Fruit fly (Drosophila melanogaster) whole organism, wandering third instar larva: ENCODE data around the gene Cpsf5.
A peak's percentile ranks its signal among the peaks of the same experiment; 100 is the strongest.

ENCODE experiments used
- Abd-B ChIP-seq: fragments of >200 bp; optimal IDR thresholded peaks from 2 replicates; lab custom pipeline; 2017; ENCODE audit warnings: missing biosample characterization, missing genetic modification characterization
- CG32264 ChIP-seq: fragments of 200-800 bp; sonication (Bioruptor generic); optimal IDR thresholded peaks from 2 replicates; lab custom pipeline; 2016; ENCODE audit warnings: missing biosample characterization, missing genetic modification characterization
- CG9705 ChIP-seq: fragments of 200-800 bp; sonication (Bioruptor generic); optimal IDR thresholded peaks from 2 replicates; lab custom pipeline; 2018; ENCODE audit warnings: missing biosample characterization, mild to moderate bottlenecking, missing genetic modification characterization
- CrebA ChIP-seq: fragments of 200-800 bp; sonication (Bioruptor generic); optimal IDR thresholded peaks from 2 replicates; lab custom pipeline; 2016; ENCODE audit warnings: missing biosample characterization, mild to moderate bottlenecking, missing genetic modification characterization, borderline replicate concordance
- Dfd ChIP-seq: fragments of >200 bp; optimal IDR thresholded peaks from 2 replicates; lab custom pipeline; 2017; ENCODE audit warnings: missing biosample characterization, missing genetic modification characterization
- GATAd ChIP-seq: sonication (Bioruptor generic); optimal IDR thresholded peaks from 2 replicates; lab custom pipeline; 2016; ENCODE audit warnings: missing biosample characterization, missing genetic modification characterization
- HLH106 ChIP-seq: fragments of 200-800 bp; optimal IDR thresholded peaks from 3 replicates; lab custom pipeline; 2019; ENCODE audit warnings: missing biosample characterization, mild to moderate bottlenecking, missing genetic modification characterization, moderate library complexity
- Hnf4 ChIP-seq: fragments of 200-800 bp; sonication (Bioruptor generic); optimal IDR thresholded peaks from 2 replicates; lab custom pipeline; 2016; ENCODE audit warnings: missing biosample characterization, mild to moderate bottlenecking, missing genetic modification characterization
- Hr78 ChIP-seq: fragments of >200 bp; optimal IDR thresholded peaks from 2 replicates; lab custom pipeline; 2017; ENCODE audit warnings: missing biosample characterization, missing genetic modification characterization
- Hr83 ChIP-seq: fragments of 200-300 bp; sonication (Bioruptor generic); optimal IDR thresholded peaks from 2 replicates; lab custom pipeline; 2016; ENCODE audit warnings: missing biosample characterization, mild to moderate bottlenecking, missing genetic modification characterization, moderate library complexity; ENCODE audit not compliant: poor library complexity, severe bottlenecking
- Jra ChIP-seq: sonication (Bioruptor generic); optimal IDR thresholded peaks from 2 replicates; lab custom pipeline; 2016; ENCODE audit warnings: missing biosample characterization, missing genetic modification characterization
- Mio ChIP-seq: sonication (Bioruptor generic); optimal IDR thresholded peaks from 2 replicates; lab custom pipeline; 2016; ENCODE audit warnings: missing biosample characterization, missing genetic modification characterization
- Myc ChIP-seq: fragments of >200 bp; optimal IDR thresholded peaks from 2 replicates; lab custom pipeline; 2017
- N ChIP-seq: fragments of >200 bp; optimal IDR thresholded peaks from 2 replicates; lab custom pipeline; 2018; ENCODE audit warnings: missing biosample characterization, missing external identifiers, missing genetic modification characterization
- OdsH ChIP-seq: fragments of 200-800 bp; sonication (Bioruptor generic); optimal IDR thresholded peaks from 2 replicates; lab custom pipeline; 2016; ENCODE audit warnings: missing biosample characterization, mild to moderate bottlenecking, missing genetic modification characterization
- Rel ChIP-seq, 2 experiments: fragments of 200-800 bp; sonication (Bioruptor generic) in 1 of 2; optimal IDR thresholded peaks; 2 replicates in 1 of 2; 3 replicates in 1 of 2; lab custom pipeline; 2016 to 2019; ENCODE audit warnings: mild to moderate bottlenecking in 2 of 2, missing biosample characterization in 2 of 2, missing genetic modification characterization in 2 of 2, moderate library complexity in 1 of 2
- Sp1 ChIP-seq: fragments of 200-800 bp; sonication (Bioruptor generic); optimal IDR thresholded peaks from 3 replicates; lab custom pipeline; 2019; ENCODE audit warnings: missing biosample characterization, mild to moderate bottlenecking, missing genetic modification characterization, moderate library complexity
- br ChIP-seq: fragments of 200-800 bp; sonication (Bioruptor generic); optimal IDR thresholded peaks from 2 replicates; lab custom pipeline; 2016; ENCODE audit warnings: missing biosample characterization, missing genetic modification characterization
- brk ChIP-seq: fragments of 200-800 bp; sonication (Bioruptor generic); optimal IDR thresholded peaks from 2 replicates; lab custom pipeline; 2016; ENCODE audit warnings: missing biosample characterization, mild to moderate bottlenecking, missing genetic modification characterization
- dl ChIP-seq, 2 experiments: fragments of 175-275, 200-275 bp in 1 of 2; fragments of 200-275 bp in 1 of 2; sonication (Bioruptor generic); optimal IDR thresholded peaks; lab custom pipeline; 2018; ENCODE audit warnings: mild to moderate bottlenecking in 2 of 2, missing biosample characterization in 2 of 2, missing genetic modification characterization in 2 of 2, moderate library complexity in 2 of 2; ENCODE audit not compliant: partially characterized antibody in 2 of 2, insufficient read depth in 1 of 2
- dmrt93B ChIP-seq: fragments of 200-800 bp; sonication (Bioruptor generic); optimal IDR thresholded peaks from 2 replicates; lab custom pipeline; 2018; ENCODE audit warnings: missing biosample characterization, mild to moderate bottlenecking, missing genetic modification characterization
- dsf ChIP-seq: sonication (Bioruptor generic); optimal IDR thresholded peaks from 2 replicates; lab custom pipeline; 2016; ENCODE audit warnings: missing biosample characterization, missing genetic modification characterization, borderline replicate concordance
- ey ChIP-seq: fragments of 200-800 bp; sonication (Bioruptor generic); optimal IDR thresholded peaks from 2 replicates; lab custom pipeline; 2016; ENCODE audit warnings: missing biosample characterization, missing genetic modification characterization
- foxo ChIP-seq, 2 experiments: fragments of 200-800 bp; sonication (Bioruptor generic); optimal IDR thresholded peaks; 2 replicates in 1 of 2; 3 replicates in 1 of 2; lab custom pipeline; 2016 to 2017; ENCODE audit warnings: missing biosample characterization in 2 of 2, missing genetic modification characterization in 2 of 2
- fru ChIP-seq: fragments of 200-800 bp; sonication (Bioruptor generic); optimal IDR thresholded peaks from 3 replicates; lab custom pipeline; 2016; ENCODE audit warnings: missing biosample characterization, mild to moderate bottlenecking, missing genetic modification characterization
- h ChIP-seq: fragments of 200-800 bp; sonication (Bioruptor generic); optimal IDR thresholded peaks from 3 replicates; lab custom pipeline; 2016; ENCODE audit warnings: missing biosample characterization, mild to moderate bottlenecking, missing genetic modification characterization
- jim ChIP-seq: fragments of 175-275, 200-325 bp; sonication (Bioruptor generic); optimal IDR thresholded peaks from 2 replicates; lab custom pipeline; 2016; ENCODE audit warnings: missing biosample characterization, mild to moderate bottlenecking, missing genetic modification characterization
- lola ChIP-seq: fragments of >200 bp; optimal IDR thresholded peaks from 2 replicates; lab custom pipeline; 2017; ENCODE audit warnings: missing biosample characterization, missing genetic modification characterization
- pan ChIP-seq: fragments of >200 bp; optimal IDR thresholded peaks from 2 replicates; lab custom pipeline; 2017
- psq ChIP-seq: fragments of 200-800 bp; sonication (Bioruptor generic); optimal IDR thresholded peaks from 3 replicates; lab custom pipeline; 2017; ENCODE audit warnings: missing biosample characterization, mild to moderate bottlenecking, missing genetic modification characterization, moderate library complexity
- rgr ChIP-seq: fragments of 200-800 bp; sonication (Bioruptor generic); optimal IDR thresholded peaks from 3 replicates; lab custom pipeline; 2016; ENCODE audit warnings: missing biosample characterization, mild to moderate bottlenecking, missing genetic modification characterization
- sage ChIP-seq: fragments of 200-800 bp; sonication (Bioruptor generic); optimal IDR thresholded peaks from 2 replicates; lab custom pipeline; 2016; ENCODE audit warnings: missing biosample characterization, mild to moderate bottlenecking, missing genetic modification characterization
- sv ChIP-seq: fragments of 200-800 bp; sonication (Bioruptor generic); optimal IDR thresholded peaks from 3 replicates; lab custom pipeline; 2016; ENCODE audit warnings: missing biosample characterization, missing genetic modification characterization
- tai ChIP-seq: sonication (Bioruptor generic); optimal IDR thresholded peaks from 2 replicates; lab custom pipeline; 2016; ENCODE audit warnings: missing biosample characterization, missing genetic modification characterization
- usp ChIP-seq: fragments of >200 bp; optimal IDR thresholded peaks from 2 replicates; lab custom pipeline; 2017; ENCODE audit warnings: missing biosample characterization, missing genetic modification characterization
- woc ChIP-seq: sonication (Bioruptor generic); optimal IDR thresholded peaks from 2 replicates; lab custom pipeline; 2016; ENCODE audit warnings: missing biosample characterization, mild to moderate bottlenecking, missing genetic modification characterization

Gene Cpsf5

DNA sequence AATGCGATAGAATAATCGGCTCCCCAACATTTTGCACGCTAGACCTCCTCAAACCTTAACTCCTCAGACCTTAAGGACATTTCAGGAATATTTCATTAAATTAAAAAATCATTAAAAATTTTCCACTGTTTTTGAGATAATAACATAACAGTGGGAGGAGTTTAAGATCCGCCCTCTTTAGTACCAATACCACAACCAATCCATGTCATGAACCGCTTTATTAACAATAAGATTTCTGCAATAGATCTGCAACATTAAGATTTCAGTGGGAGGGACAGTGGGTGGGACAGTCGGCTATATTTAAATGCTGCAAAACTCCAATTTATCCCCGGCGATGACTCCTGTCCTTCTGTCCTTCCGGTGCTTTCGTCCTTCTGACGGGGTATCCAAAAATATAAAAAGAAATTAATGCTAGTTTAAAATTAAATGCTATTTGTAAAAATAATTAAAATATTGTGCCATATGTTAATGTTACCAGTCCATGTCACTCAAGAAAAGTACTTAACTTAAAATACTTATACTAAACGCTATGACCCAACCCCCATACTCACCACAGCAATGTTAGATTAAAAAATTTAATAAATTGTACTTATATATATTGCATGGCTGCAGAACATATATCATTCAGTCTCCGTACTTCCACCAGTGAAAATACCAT is 31.9 kb downstream of the Cpsf5 start, which contains the start of gene Srg3:
Gene Srg3, plus strand, starts transcription at position 608 of the 658 bp plus-strand sequence.
- no peak for TF ChIP-seq br
- no peak for TF ChIP-seq lola (GFP tag; lab: Kevin White, UChicago)
- no peak for TF ChIP-seq rgr (GFP tag; lab: Kevin White, UChicago)
- no peak for TF ChIP-seq usp (GFP tag; lab: Kevin White, UChicago)
- no peak for TF ChIP-seq CG9705 (GFP tag; lab: Kevin White, UChicago)
- TF ChIP-seq CrebA (GFP tag; lab: Kevin White, UChicago) = no peak
- TF ChIP-seq Rel (GFP tag; optimal IDR thresholded peaks at IDR 0.05; lab: Kevin White, UChicago) = no peak
- TF ChIP-seq Rel (tag; optimal IDR thresholded peaks at IDR 0.05; lab: Kevin White, UChicago) = no peak
- TF ChIP-seq OdsH (GFP tag; lab: Kevin White, UChicago) = no peak
- TF ChIP-seq foxo (GFP tag; optimal IDR thresholded peaks at IDR 0.05; lab: Kevin White, UChicago) = no peak
- no peak for TF ChIP-seq Sp1 (GFP tag; lab: Kevin White, UChicago)
- no peak for TF ChIP-seq Hnf4
- TF ChIP-seq woc = no peak

DNA sequence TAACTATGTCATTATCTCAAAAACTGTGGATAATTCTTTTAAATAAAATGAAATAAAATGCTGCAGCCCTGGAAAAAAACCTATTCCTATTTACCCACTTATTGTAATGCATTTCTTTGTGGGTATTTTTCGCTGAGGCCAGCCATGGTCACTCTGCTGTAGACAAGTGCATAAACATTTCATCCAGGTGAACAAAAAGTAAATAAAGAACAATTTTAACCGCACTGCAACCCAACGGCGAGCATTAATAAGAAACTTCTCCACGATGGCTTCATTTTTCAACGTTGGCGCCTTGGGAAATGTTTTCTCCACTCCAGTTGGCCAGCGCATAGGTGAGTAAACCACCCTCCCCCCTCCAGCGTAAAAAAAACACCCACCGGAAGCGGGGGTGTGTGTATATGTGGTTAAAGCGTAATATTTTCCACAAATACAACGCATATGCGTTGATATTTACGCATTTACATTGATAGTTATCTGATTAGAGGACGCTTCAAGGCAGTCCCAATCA is 35.9 kb downstream of the Cpsf5 start, which contains the start of gene CG3529:
Gene CG3529, plus strand, starts transcription at position 134 of the 508 bp plus-strand sequence.
- TF ChIP-seq Hnf4 = peak; percentile 26
- TF ChIP-seq HLH106 (tag; lab: Kevin White, UChicago) = peak; percentile 56
- TF ChIP-seq rgr (GFP tag; lab: Kevin White, UChicago) = peak; percentile 36
- TF ChIP-seq Rel (GFP tag; optimal IDR thresholded peaks at IDR 0.05; lab: Kevin White, UChicago) = no peak
- TF ChIP-seq Rel (tag; optimal IDR thresholded peaks at IDR 0.05; lab: Kevin White, UChicago) = peak; percentile 61
- peak; percentile 53 for TF ChIP-seq Sp1 (GFP tag; lab: Kevin White, UChicago)
- TF ChIP-seq Mio (GFP tag; lab: Kevin White, UChicago) = no peak
- peak; percentile 28 for TF ChIP-seq sage (GFP tag; lab: Kevin White, UChicago)
- no peak for TF ChIP-seq Hr83
- TF ChIP-seq foxo (GFP tag; optimal IDR thresholded peaks at IDR 0.05; lab: Kevin White, UChicago) = peak in 1 of 2 experiments; percentile 38
- no peak for TF ChIP-seq usp (GFP tag; lab: Kevin White, UChicago)
- TF ChIP-seq N (GFP tag; lab: Kevin White, UChicago) = no peak
- TF ChIP-seq jim (GFP tag; lab: Kevin White, UChicago) = peak; percentile 63
- peak; percentile 32 for TF ChIP-seq fru (GFP tag; lab: Kevin White, UChicago)
- no peak for TF ChIP-seq dl (GFP tag; optimal IDR thresholded peaks at IDR 0.05; lab: Kevin White, UChicago; ENCODE audit: insufficient read depth in 1 of 2, partially characterized antibody in 2 of 2)
- peak; percentile 12 for TF ChIP-seq CG9705 (GFP tag; lab: Kevin White, UChicago)
- TF ChIP-seq sv (GFP tag; lab: Kevin White, UChicago) = no peak
- peak; percentile 41 for TF ChIP-seq brk
- peak; percentile 9 for TF ChIP-seq ey

DNA sequence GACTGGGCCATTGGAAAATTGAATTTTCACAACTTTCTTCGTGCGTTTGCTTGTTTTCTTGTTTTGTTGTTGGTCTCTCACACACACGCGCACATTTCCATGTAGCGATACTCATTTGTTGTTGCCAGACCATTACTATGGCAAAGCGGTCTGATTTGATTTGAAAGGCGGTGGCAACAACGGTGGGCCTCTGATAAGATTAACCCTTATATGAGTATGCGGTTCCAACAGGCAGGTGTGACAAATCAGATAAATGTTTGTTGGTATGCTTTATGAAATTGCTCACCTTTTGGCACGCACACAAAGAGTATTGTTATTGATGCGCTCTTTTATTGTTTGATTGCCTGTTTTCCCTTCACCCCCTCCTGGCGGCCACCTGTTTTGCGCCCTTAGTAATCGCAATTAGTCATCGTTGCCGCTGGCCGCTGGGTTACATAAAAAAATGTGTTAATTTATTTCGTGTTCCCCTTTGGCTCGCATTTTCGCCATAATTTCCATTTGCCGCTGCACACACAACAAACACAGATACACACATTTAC is 36.5 kb downstream of the Cpsf5 start:
- TF ChIP-seq Hnf4 (peak; percentile 16), foxo (GFP tag; optimal IDR thresholded peaks at IDR 0.05; lab: Kevin White, UChicago) (peak; percentile 12 to 61), br (peak; percentile 25), psq (peak; percentile 62), CrebA (GFP tag; lab: Kevin White, UChicago) (no peak), h (GFP tag; lab: Kevin White, UChicago) (peak; percentile 45), tai (GFP tag; lab: Kevin White, UChicago) (no peak), Hr78 (GFP tag; lab: Kevin White, UChicago) (no peak), ey (peak; percentile 26), fru (GFP tag; lab: Kevin White, UChicago) (peak; percentile 49)
- TF ChIP-seq, all 38 proteins: peak for 7

DNA sequence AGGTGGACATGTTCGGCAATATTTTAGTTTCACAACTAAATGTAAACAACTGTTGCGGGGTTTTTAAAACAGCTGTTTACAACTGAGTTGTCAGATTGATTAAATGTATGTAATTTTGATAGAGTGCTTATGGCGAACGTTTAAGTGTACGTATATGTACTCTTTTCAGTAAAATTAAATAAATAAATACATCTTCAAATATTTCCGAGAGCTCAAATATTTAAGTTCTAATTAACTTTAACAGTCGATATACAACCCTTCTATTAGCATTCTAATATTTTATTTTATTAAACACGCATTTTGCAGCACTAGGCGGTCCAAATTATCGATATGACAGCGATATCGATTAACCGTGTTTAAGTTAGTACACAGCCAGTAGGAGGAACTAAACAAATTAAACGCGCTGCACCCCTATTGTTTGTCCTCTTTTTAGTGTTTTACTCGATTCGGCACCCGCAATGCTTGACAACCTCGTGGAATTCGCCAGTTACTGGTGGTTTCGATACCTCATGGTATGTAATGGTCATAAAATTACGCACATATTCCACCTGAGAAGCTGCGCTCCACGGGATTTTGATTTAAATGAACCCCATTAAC is 40.8 kb downstream of the Cpsf5 start, which contains the start of the genes CG3448 and ghi:
Gene CG3448, minus strand, starts transcription at position 51 of the 597 bp plus-strand sequence.
Gene ghi, plus strand, starts transcription at position 355 of the 597 bp plus-strand sequence.
- TF ChIP-seq sage (GFP tag; lab: Kevin White, UChicago) = peak; percentile 75
- no peak for TF ChIP-seq N (GFP tag; lab: Kevin White, UChicago)
- peak; percentile 42 for TF ChIP-seq psq
- peak; percentile 58 for TF ChIP-seq Jra (GFP tag; lab: Kevin White, UChicago)
- no peak for TF ChIP-seq pan
- peak; percentile 69 for TF ChIP-seq woc
- TF ChIP-seq dsf = peak; percentile 32
- TF ChIP-seq CrebA (GFP tag; lab: Kevin White, UChicago) = no peak
- no peak for TF ChIP-seq Rel (GFP tag; optimal IDR thresholded peaks at IDR 0.05; lab: Kevin White, UChicago)
- TF ChIP-seq Rel (tag; optimal IDR thresholded peaks at IDR 0.05; lab: Kevin White, UChicago) = peak; percentile 76
- no peak for TF ChIP-seq Hr78 (GFP tag; lab: Kevin White, UChicago)
- no peak for TF ChIP-seq jim (GFP tag; lab: Kevin White, UChicago)
- TF ChIP-seq Hr83 = no peak
- peak; percentile 84 for TF ChIP-seq h (GFP tag; lab: Kevin White, UChicago)
- TF ChIP-seq br = peak; percentile 69
- TF ChIP-seq Dfd = no peak
- no peak for TF ChIP-seq lola (GFP tag; lab: Kevin White, UChicago)
- TF ChIP-seq dl (GFP tag; optimal IDR thresholded peaks at IDR 0.05; lab: Kevin White, UChicago; ENCODE audit: insufficient read depth in 1 of 2, partially characterized antibody in 2 of 2) = no peak
- TF ChIP-seq CG9705 (GFP tag; lab: Kevin White, UChicago) = peak; percentile 69
- peak; percentile 15 for TF ChIP-seq Myc (lab: Kevin White, UChicago)
- TF ChIP-seq GATAd (GFP tag; lab: Kevin White, UChicago) = no peak
- no peak for TF ChIP-seq Abd-B (GFP tag; lab: Kevin White, UChicago)
- peak; percentile 23 for TF ChIP-seq CG32264 (GFP tag; lab: Kevin White, UChicago)
- no peak for TF ChIP-seq dmrt93B (GFP tag; lab: Kevin White, UChicago)
- TF ChIP-seq foxo (GFP tag; optimal IDR thresholded peaks at IDR 0.05; lab: Kevin White, UChicago) = peak in 1 of 2 experiments; percentile 80
